Worm (Caenorhabditis elegans): ENCODE measurements around the gene F07D3.3.

DNA sequence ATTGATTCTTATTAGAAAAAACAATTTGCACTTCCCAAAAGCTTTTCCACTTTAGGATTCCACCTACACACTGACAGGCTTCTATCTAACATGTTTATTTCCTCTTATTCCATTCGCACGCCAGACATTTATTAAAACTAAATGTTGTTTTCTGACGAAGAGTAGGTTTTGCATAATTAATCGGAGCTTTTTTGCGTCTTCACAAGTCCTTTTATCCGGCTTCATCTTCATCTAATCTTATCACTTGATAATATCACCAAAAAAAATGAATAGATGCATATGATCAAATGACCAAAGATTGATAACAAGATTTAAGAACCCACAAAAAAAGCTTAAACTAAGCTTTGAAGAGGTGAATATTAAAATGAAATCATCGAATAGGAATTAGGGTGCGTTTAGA is 3.0 kb upstream of the F07D3.3 start:
- no peak for TF ChIP-seq B0261.1 (tag; optimal IDR thresholded peaks at IDR 0.05)
- TF ChIP-seq lir-1 (GFP tag; conservative IDR thresholded peaks at IDR 0.05) = no peak
- TF ChIP-seq hmg-1.2 (GFP tag; IDR thresholded peaks at IDR 0.05) = no peak
- TF ChIP-seq ceh-91 (GFP tag; IDR thresholded peaks at IDR 0.05) = no peak
- TF ChIP-seq unc-62 (GFP tag; optimal IDR thresholded peaks at IDR 0.05) = no peak
- TF ChIP-seq athp-1 (tag; optimal IDR thresholded peaks at IDR 0.05) = no peak
- TF ChIP-seq nfya-1 (tag; optimal IDR thresholded peaks at IDR 0.05; ENCODE audit: borderline replicate concordance, insufficient read depth) = no peak
- no peak for TF ChIP-seq bed-2 (GFP tag; IDR thresholded peaks at IDR 0.05)

All from whole organism, young adult.